Fruit fly (Drosophila melanogaster) whole organism, pupa: ENCODE measurements around the gene Gbeta5.

Source experiments
- CG14655 ChIP-seq: fragments of 200-800 bp; sonication (Bioruptor generic); optimal IDR thresholded peaks from 3 replicates; lab custom pipeline; 2017; ENCODE audit warnings: mild to moderate bottlenecking, missing biosample characterization, missing genetic modification reagents, missing genetic modification characterization
- CG15710 ChIP-seq: fragments of 200-800 bp; sonication (Bioruptor generic); optimal IDR thresholded peaks from 2 replicates; lab custom pipeline; 2018; ENCODE audit warnings: missing biosample characterization, mild to moderate bottlenecking, missing genetic modification characterization, moderate library complexity
- CG17806 ChIP-seq: fragments of 200-800 bp; sonication (Bioruptor generic); optimal IDR thresholded peaks from 2 replicates; lab custom pipeline; 2018; ENCODE audit warnings: missing biosample characterization, mild to moderate bottlenecking, missing genetic modification characterization, moderate library complexity
- CG32121 ChIP-seq: fragments of 200-800 bp; sonication (Bioruptor generic); IDR thresholded peaks from 2 replicates; pipeline ENCODE4 v1.3.6; 2022; ENCODE audit warnings: missing biosample characterization, missing genetic modification characterization
- CG4496 ChIP-seq: fragments of 200-800 bp; sonication (Bioruptor generic); IDR thresholded peaks from 3 replicates; pipeline ENCODE4 v1.3.6; 2022; ENCODE audit warnings: missing biosample characterization, missing genetic modification characterization
- CG8301 ChIP-seq: fragments of 200-800 bp; sonication (Bioruptor generic); optimal IDR thresholded peaks from 2 replicates; lab custom pipeline; 2018; ENCODE audit warnings: missing biosample characterization, mild to moderate bottlenecking, missing genetic modification characterization
- CG9948 ChIP-seq: fragments of 200-800 bp; sonication (Bioruptor generic); optimal IDR thresholded peaks from 2 replicates; lab custom pipeline; 2018; ENCODE audit warnings: missing biosample characterization, mild to moderate bottlenecking, missing genetic modification characterization, moderate library complexity
- D1 ChIP-seq: fragments of 200-800 bp; sonication (Bioruptor generic); optimal IDR thresholded peaks from 2 replicates; lab custom pipeline; 2018; ENCODE audit warnings: missing biosample characterization, mild to moderate bottlenecking, missing genetic modification characterization, moderate library complexity
- Snoo ChIP-seq: fragments of 200-800 bp; sonication (Bioruptor generic); optimal IDR thresholded peaks from 3 replicates; lab custom pipeline; 2017; ENCODE audit warnings: missing biosample characterization, mild to moderate bottlenecking, missing genetic modification characterization, inconsistent platforms
- gl ChIP-seq: fragments of 200-800 bp; sonication (Bioruptor generic); optimal IDR thresholded peaks from 2 replicates; lab custom pipeline; 2018; ENCODE audit warnings: missing biosample characterization, mild to moderate bottlenecking, missing genetic modification characterization

DNA sequence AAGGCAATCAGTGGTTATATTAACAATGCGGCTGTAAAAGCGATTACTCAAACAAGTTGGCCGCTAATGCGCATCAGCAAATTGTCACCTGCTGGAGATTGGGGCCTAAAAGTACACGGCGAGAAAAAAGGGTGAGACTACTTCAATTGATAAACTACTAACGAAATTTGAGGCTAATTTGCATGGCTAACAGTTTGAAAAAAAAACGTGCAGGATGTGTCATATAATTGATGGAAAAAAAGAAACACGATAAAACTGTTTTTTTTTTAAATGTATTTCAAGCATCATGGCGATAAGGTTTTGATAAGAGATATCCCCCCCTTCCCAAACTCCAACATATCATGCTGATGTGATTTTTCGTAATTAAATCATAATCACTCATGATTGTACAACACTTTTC lies 39.4 kb downstream of the Gbeta5 start:
- TF ChIP-seq gl (tag; lab: Kevin White, UChicago) (no peak), Snoo (no peak), CG8301 (tag; lab: Kevin White, UChicago) (no peak), CG14655 (GFP tag; lab: Kevin White, UChicago) (no peak), CG4496 (GFP tag; lab: Robert Waterston, UW) (no peak), CG15710 (tag; lab: Kevin White, UChicago) (no peak), D1 (tag; lab: Kevin White, UChicago) (no peak), CG9948 (tag; lab: Kevin White, UChicago) (no peak), CG32121 (GFP tag; lab: Robert Waterston, UW) (no peak), CG17806 (tag; lab: Kevin White, UChicago) (no peak)
